Worm (Caenorhabditis elegans) whole organism, young adult: Measurements from ENCODE around the gene F22D3.4.

Experiments used
- F10E7.11 ChIP-seq: sonication (generic microtip); optimal IDR thresholded peaks from 2 replicates; lab custom pipeline; 2017; ENCODE audit warnings: mild to moderate bottlenecking, missing genetic modification characterization, moderate library complexity, missing compliant biosample characterization
- F22D6.2 ChIP-seq: sonication (generic microtip); optimal IDR thresholded peaks from 2 replicates; lab custom pipeline; 2016; ENCODE audit warnings: mild to moderate bottlenecking, missing genetic modification characterization, missing compliant biosample characterization
- F23B12.7 ChIP-seq: sonication (generic microtip); optimal IDR thresholded peaks from 2 replicates; lab custom pipeline; 2017; ENCODE audit warnings: missing genetic modification characterization, mild to moderate bottlenecking, missing compliant biosample characterization, antibody characterized with exemption, moderate library complexity; ENCODE audit not compliant: insufficient read depth
- F37B4.10 ChIP-seq: fragments of 200-800 bp; sonication (Bioruptor generic); IDR thresholded peaks from 2 replicates; pipeline ENCODE4 v1.3.6; 2022; ENCODE audit warnings: missing genetic modification characterization, missing compliant biosample characterization
- F39B2.1 ChIP-seq: fragments of 200-800 bp; sonication (Bioruptor generic); IDR thresholded peaks from 2 replicates; pipeline ENCODE4 v1.3.6; 2022; ENCODE audit warnings: missing genetic modification reagents, missing genetic modification characterization, missing compliant biosample characterization
- F52B5.7 ChIP-seq: sonication (generic microtip); optimal IDR thresholded peaks from 2 replicates; lab custom pipeline; 2016; ENCODE audit warnings: mild to moderate bottlenecking, missing genetic modification characterization, missing compliant biosample characterization
- K12H6.12 ChIP-seq: fragments of 200-800 bp; sonication (Bioruptor generic); optimal IDR thresholded peaks from 2 replicates; lab custom pipeline; 2018; ENCODE audit warnings: mild to moderate bottlenecking, missing genetic modification characterization, missing compliant biosample characterization
- T07F8.4 ChIP-seq: sonication (generic microtip); optimal IDR thresholded peaks from 2 replicates; lab custom pipeline; 2016; ENCODE audit warnings: mild to moderate bottlenecking, missing genetic modification characterization, moderate library complexity, missing compliant biosample characterization
- Y53G8AR.9 ChIP-seq: fragments of 200-800 bp; sonication (Bioruptor generic); conservative IDR thresholded peaks from 2 replicates; pipeline ENCODE4 v1.3.6; 2022; ENCODE audit warnings: missing genetic modification reagents, missing genetic modification characterization, missing compliant biosample characterization
- Y56A3A.18 ChIP-seq: fragments of 200-800 bp; sonication (Bioruptor generic); IDR thresholded peaks from 2 replicates; pipeline ENCODE4 v1.3.6; 2022; ENCODE audit warnings: missing genetic modification reagents, missing genetic modification characterization, missing compliant biosample characterization
- ama-1 ChIP-seq, 3 experiments: fragments of 150-350 bp in 1 of 3; sonication (generic microtip) in 2 of 3; optimal IDR thresholded peaks; 2 replicates each; lab custom pipeline; 2014 to 2018; ENCODE audit warnings: missing biosample characterization in 2 of 3, missing genetic modification characterization in 2 of 3, missing genetic modification reagents in 2 of 3
- atf-7 ChIP-seq: sonication (generic microtip); optimal IDR thresholded peaks from 2 replicates; lab custom pipeline; 2017; ENCODE audit warnings: mild to moderate bottlenecking, missing genetic modification characterization, missing compliant biosample characterization
- athp-1 ChIP-seq: sonication (generic microtip); optimal IDR thresholded peaks from 2 replicates; lab custom pipeline; 2017; ENCODE audit warnings: mild to moderate bottlenecking, missing genetic modification characterization, missing compliant biosample characterization
- attf-6 ChIP-seq: fragments of 200-800 bp; sonication (Bioruptor generic); IDR thresholded peaks from 2 replicates; pipeline ENCODE4 v1.3.6; 2022; ENCODE audit warnings: missing genetic modification reagents, missing genetic modification characterization, missing compliant biosample characterization
- ceh-27 ChIP-seq: fragments of 200-800 bp; sonication (Bioruptor generic); optimal IDR thresholded peaks from 2 replicates; lab custom pipeline; 2018; ENCODE audit warnings: mild to moderate bottlenecking, missing genetic modification characterization, moderate library complexity, missing compliant biosample characterization
- ceh-79 ChIP-seq: sonication (generic microtip); optimal IDR thresholded peaks from 2 replicates; lab custom pipeline; 2017; ENCODE audit warnings: mild to moderate bottlenecking, missing genetic modification characterization, missing compliant biosample characterization
- die-1 ChIP-seq: sonication (generic microtip); optimal IDR thresholded peaks from 2 replicates; lab custom pipeline; 2016; ENCODE audit warnings: missing genotype, mild to moderate bottlenecking, missing genetic modification characterization, missing compliant biosample characterization
- dox-1 ChIP-seq: fragments of 200-800 bp; sonication (Bioruptor generic); IDR thresholded peaks from 2 replicates; pipeline ENCODE4 v1.3.6; 2022; ENCODE audit warnings: missing genetic modification reagents, missing genetic modification characterization, missing compliant biosample characterization
- dpff-1 ChIP-seq: sonication (generic microtip); optimal IDR thresholded peaks from 2 replicates; lab custom pipeline; 2017; ENCODE audit warnings: mild to moderate bottlenecking, missing genetic modification characterization, missing compliant biosample characterization
- hlh-26 ChIP-seq: fragments of 200-800 bp; sonication (Bioruptor generic); conservative IDR thresholded peaks from 2 replicates; pipeline ENCODE4 v1.3.6; 2022; ENCODE audit warnings: missing genetic modification reagents, missing genetic modification characterization, missing compliant biosample characterization
- hrde-1 ChIP-seq: sonication (generic microtip); optimal IDR thresholded peaks from 2 replicates; lab custom pipeline; 2016; ENCODE audit warnings: missing genetic modification characterization, mild to moderate bottlenecking, missing compliant biosample characterization, moderate library complexity, missing genotype, missing genetic modification reagents, borderline replicate concordance
- lag-1 ChIP-seq: fragments of 200-800 bp; sonication (Bioruptor generic); IDR thresholded peaks from 2 replicates; pipeline ENCODE4 v1.3.6; 2022; ENCODE audit warnings: missing genetic modification reagents, missing genetic modification characterization, missing compliant biosample characterization
- let-526 ChIP-seq: fragments of 200-800 bp; sonication (Bioruptor generic); IDR thresholded peaks from 2 replicates; pipeline ENCODE4 v1.3.6; 2022; ENCODE audit warnings: missing genetic modification reagents, missing genetic modification characterization, missing compliant biosample characterization
- lin-26 ChIP-seq: fragments of 200-800 bp; sonication (Bioruptor generic); IDR thresholded peaks from 2 replicates; pipeline ENCODE4 v1.3.6; 2022; ENCODE audit warnings: missing genetic modification reagents, missing genetic modification characterization, missing compliant biosample characterization
- lin-40 ChIP-seq: sonication (generic microtip); optimal IDR thresholded peaks from 2 replicates; lab custom pipeline; 2016; ENCODE audit warnings: missing genetic modification characterization, mild to moderate bottlenecking, missing compliant biosample characterization, missing genotype, missing genetic modification reagents
- lin-54 ChIP-seq: fragments of 200-800 bp; sonication (Bioruptor generic); optimal IDR thresholded peaks from 2 replicates; lab custom pipeline; 2018; ENCODE audit warnings: mild to moderate bottlenecking, missing genetic modification characterization, missing compliant biosample characterization
- lsl-1 ChIP-seq: fragments of 200-800 bp; sonication (Bioruptor generic); optimal IDR thresholded peaks from 2 replicates; lab custom pipeline; 2018; ENCODE audit warnings: mild to moderate bottlenecking, missing genetic modification characterization, moderate library complexity, missing compliant biosample characterization
- madf-10 ChIP-seq: sonication (generic microtip); optimal IDR thresholded peaks from 2 replicates; lab custom pipeline; 2016; ENCODE audit warnings: mild to moderate bottlenecking, missing genetic modification characterization, missing compliant biosample characterization
- madf-6 ChIP-seq: fragments of 200-800 bp; sonication (Bioruptor generic); IDR thresholded peaks from 2 replicates; pipeline ENCODE4 v1.3.6; 2022; ENCODE audit warnings: missing genetic modification reagents, missing genetic modification characterization, missing compliant biosample characterization
- mcd-1 ChIP-seq: fragments of 200-800 bp; sonication (Bioruptor generic); IDR thresholded peaks from 2 replicates; pipeline ENCODE4 v1.3.6; 2022; ENCODE audit warnings: missing genetic modification reagents, missing genetic modification characterization, missing compliant biosample characterization
- mel-28 ChIP-seq: sonication (generic microtip); optimal IDR thresholded peaks from 2 replicates; lab custom pipeline; 2016; ENCODE audit warnings: borderline replicate concordance, mild to moderate bottlenecking, missing genetic modification characterization, missing compliant biosample characterization
- mxl-1 ChIP-seq: sonication (generic microtip); optimal IDR thresholded peaks from 2 replicates; lab custom pipeline; 2016; ENCODE audit warnings: missing genetic modification characterization, missing compliant biosample characterization
- nfya-2 ChIP-seq: fragments of 200-800 bp; sonication (Bioruptor generic); IDR thresholded peaks from 2 replicates; pipeline ENCODE4 v1.3.6; 2022; ENCODE audit warnings: missing genetic modification reagents, missing genetic modification characterization, missing compliant biosample characterization
- nhr-120 ChIP-seq: fragments of 200-800 bp; sonication (Bioruptor generic); IDR thresholded peaks from 2 replicates; pipeline ENCODE4 v1.3.6; 2022; ENCODE audit warnings: missing genetic modification characterization, missing compliant biosample characterization
- nhr-80 ChIP-seq: sonication (generic microtip); optimal IDR thresholded peaks from 2 replicates; lab custom pipeline; 2016; ENCODE audit warnings: missing genetic modification characterization, missing compliant biosample characterization
- nhr-90 ChIP-seq: sonication (generic microtip); optimal IDR thresholded peaks from 2 replicates; lab custom pipeline; 2016; ENCODE audit warnings: missing genotype, mild to moderate bottlenecking, missing genetic modification characterization, missing compliant biosample characterization
- rcor-1 ChIP-seq: fragments of 200-800 bp; sonication (Bioruptor generic); IDR thresholded peaks from 2 replicates; pipeline ENCODE4 v1.3.6; 2022; ENCODE audit warnings: missing genetic modification reagents, missing genetic modification characterization, missing compliant biosample characterization
- repo-1 ChIP-seq: sonication (generic microtip); optimal IDR thresholded peaks from 2 replicates; lab custom pipeline; 2017; ENCODE audit warnings: mild to moderate bottlenecking, missing genetic modification characterization, missing compliant biosample characterization
- rpc-1 ChIP-seq, 2 experiments: fragments of 150-350 bp in 1 of 2; sonication (generic microtip) in 1 of 2; optimal IDR thresholded peaks; 2 replicates each; lab custom pipeline; 2014 to 2018; ENCODE audit warnings: missing biosample characterization in 1 of 2, missing genetic modification characterization in 1 of 2, missing genetic modification reagents in 1 of 2, missing genotype in 1 of 2
- sdz-38 ChIP-seq: sonication (generic microtip); optimal IDR thresholded peaks from 2 replicates; lab custom pipeline; 2016; ENCODE audit warnings: missing genotype, missing genetic modification characterization, missing compliant biosample characterization
- snpc-4 ChIP-seq, 5 experiments: fragments of 150-350 bp in 1 of 5; sonication (generic microtip) in 4 of 5; optimal IDR thresholded peaks; 2 replicates each; lab custom pipeline; 2014 to 2018; ENCODE audit warnings: missing genetic modification characterization in 5 of 5, missing biosample characterization in 3 of 5, antibody characterized with exemption in 2 of 5, mild to moderate bottlenecking in 2 of 5, missing compliant biosample characterization in 2 of 5, missing genotype in 2 of 5, moderate library complexity in 2 of 5, missing genetic modification reagents in 1 of 5
- tlf-1 ChIP-seq: fragments of 200-800 bp; sonication (Bioruptor generic); optimal IDR thresholded peaks from 2 replicates; lab custom pipeline; 2018; ENCODE audit warnings: mild to moderate bottlenecking, missing genetic modification characterization, missing compliant biosample characterization
- unc-130 ChIP-seq: sonication (generic microtip); optimal IDR thresholded peaks from 2 replicates; lab custom pipeline; 2016; ENCODE audit warnings: missing genetic modification reagents, missing genetic modification characterization, missing compliant biosample characterization
- unc-62 ChIP-seq: fragments of 150-350 bp; optimal IDR thresholded peaks from 2 replicates; lab custom pipeline; 2014; ENCODE audit warnings: missing biosample characterization, missing genetic modification reagents, missing genetic modification characterization
- ztf-18 ChIP-seq: sonication (generic microtip); optimal IDR thresholded peaks from 2 replicates; lab custom pipeline; 2016; ENCODE audit warnings: missing genotype, mild to moderate bottlenecking, missing genetic modification characterization, missing compliant biosample characterization
- ztf-25 ChIP-seq: fragments of 200-800 bp; sonication (Bioruptor generic); IDR thresholded peaks from 2 replicates; pipeline ENCODE4 v1.3.6; 2022; ENCODE audit warnings: missing genetic modification reagents, missing genetic modification characterization, missing compliant biosample characterization
- ztf-26 ChIP-seq: sonication (generic microtip); optimal IDR thresholded peaks from 2 replicates; lab custom pipeline; 2017; ENCODE audit warnings: missing genetic modification characterization, missing compliant biosample characterization
- ztf-28 ChIP-seq: fragments of 200-800 bp; sonication (Bioruptor generic); IDR thresholded peaks from 2 replicates; pipeline ENCODE4 v1.3.6; 2022; ENCODE audit warnings: missing genetic modification reagents, missing genetic modification characterization, missing compliant biosample characterization

Gene F22D3.4

ce11 chrII:6891176-6891575 is 36.2 kb downstream of the F22D3.4 start (continued):
- TF ChIP-seq die-1 (tag; lab: Kevin White, UChicago) (no peak), nhr-90 (tag; lab: Kevin White, UChicago) (peak; percentile 63), T07F8.4 (tag; lab: Kevin White, UChicago) (no peak), F10E7.11 (tag; lab: Kevin White, UChicago) (no peak), Y56A3A.18 (peak; percentile 67; the same call in 1 of the 2 replicates), dox-1 (GFP tag; lab: Robert Waterston, UW) (peak; percentile 43; the same call in 1 of the 2 replicates), K12H6.12 (peak; percentile 84), madf-10 (tag; lab: Kevin White, UChicago) (peak; percentile 39), unc-62 (GFP tag; lab: Kevin White, UChicago) (no peak), ztf-28 (GFP tag; lab: Robert Waterston, UW) (no peak), madf-6 (GFP tag; lab: Robert Waterston, UW) (0 out of 2 replicates have a peak, but pooled peaks have one; percentile 39), lsl-1 (GFP tag; lab: Kevin White, UChicago) (no peak), let-526 (GFP tag; lab: Robert Waterston, UW) (0 out of 2 replicates have a peak, but pooled peaks have one; percentile 42), lag-1 (no peak), hlh-26 (no peak), ztf-25 (GFP tag; lab: Robert Waterston, UW) (no peak), dpff-1 (tag; lab: Kevin White, UChicago) (no peak), nhr-120 (GFP tag; lab: Robert Waterston, UW) (no peak), Y53G8AR.9 (peak; percentile 63; the same call in 1 of the 2 replicates), tlf-1 (peak; percentile 46), lin-54 (peak; percentile 35), F22D6.2 (tag; lab: Kevin White, UChicago) (peak; percentile 9), unc-130 (GFP tag; lab: Kevin White, UChicago) (no peak), ztf-26 (peak; percentile 49), F52B5.7 (no peak), athp-1 (tag; lab: Kevin White, UChicago) (peak; percentile 13), nhr-80 (tag; lab: Kevin White, UChicago) (peak; percentile 44), repo-1 (peak; percentile 5), attf-6 (GFP tag; lab: Robert Waterston, UW) (no peak), mel-28 (tag; lab: Kevin White, UChicago) (no peak), atf-7 (tag; lab: Kevin White, UChicago) (no peak), lin-26 (GFP tag; lab: Robert Waterston, UW) (peak; percentile 71), nfya-2 (GFP tag; lab: Robert Waterston, UW) (no peak), ceh-79 (no peak), F39B2.1 (GFP tag; lab: Robert Waterston, UW) (no peak), sdz-38 (tag; lab: Kevin White, UChicago) (no peak), lin-40 (tag; lab: Kevin White, UChicago) (no peak), hrde-1 (tag; lab: Kevin White, UChicago) (peak; percentile 6), mcd-1 (GFP tag; lab: Robert Waterston, UW) (peak; percentile 35; the same call in 1 of the 2 replicates), F37B4.10 (GFP tag; lab: Robert Waterston, UW) (0 out of 2 replicates have a peak, but pooled peaks have one; percentile 78), mxl-1 (tag; lab: Kevin White, UChicago) (peak; percentile 1), F23B12.7 (tag; lab: Kevin White, UChicago) (no peak), ceh-27 (GFP tag; lab: Kevin White, UChicago) (no peak), ztf-18 (peak; percentile 9), rpc-1 (optimal IDR thresholded peaks at IDR 0.05; lab: Kevin White, UChicago) (no peak), rpc-1 (tag; optimal IDR thresholded peaks at IDR 0.05; lab: Kevin White, UChicago) (no peak), rcor-1 (0 out of 2 replicates have a peak, but pooled peaks have one; percentile 6), snpc-4 (GFP tag; optimal IDR thresholded peaks at IDR 0.05; lab: Kevin White, UChicago) (no peak), snpc-4 (tag; optimal IDR thresholded peaks at IDR 0.05; lab: Kevin White, UChicago) (peak in 2 of 4 experiments; percentile 9 to 25), ama-1 (optimal IDR thresholded peaks at IDR 0.05; lab: Kevin White, UChicago) (peak; percentile 66), ama-1 (GFP tag; optimal IDR thresholded peaks at IDR 0.05; lab: Kevin White, UChicago) (no peak)
